Fruit fly (Drosophila melanogaster): ENCODE results near the gene CG15721.

- TF ChIP-seq psq (GFP tag; optimal IDR thresholded peaks at IDR 0.05): peak; percentile 23
- TF ChIP-seq Rel (GFP tag; optimal IDR thresholded peaks at IDR 0.05): no peak
- no peak for TF ChIP-seq Rel (tag; optimal IDR thresholded peaks at IDR 0.05)
- no peak for TF ChIP-seq GATAd (GFP tag; optimal IDR thresholded peaks at IDR 0.05)
- no peak for TF ChIP-seq Dif (GFP tag; optimal IDR thresholded peaks at IDR 0.05; ENCODE audit: partially characterized antibody)
- no peak for TF ChIP-seq Hnf4 (GFP tag; optimal IDR thresholded peaks at IDR 0.05)
- no peak for TF ChIP-seq usp (GFP tag; optimal IDR thresholded peaks at IDR 0.05)
- no peak for TF ChIP-seq Hr83 (GFP tag; optimal IDR thresholded peaks at IDR 0.05; ENCODE audit: poor library complexity, severe bottlenecking)
- TF ChIP-seq h (GFP tag; optimal IDR thresholded peaks at IDR 0.05): peak; percentile 1
- TF ChIP-seq br (GFP tag; optimal IDR thresholded peaks at IDR 0.05): no peak
- TF ChIP-seq dl (GFP tag; optimal IDR thresholded peaks at IDR 0.05; ENCODE audit: insufficient read depth in 1 of 2, partially characterized antibody in 2 of 2): no peak
- TF ChIP-seq foxo (GFP tag; optimal IDR thresholded peaks at IDR 0.05): peak in 1 of 2 experiments; percentile 61
- no peak for TF ChIP-seq jim (GFP tag; optimal IDR thresholded peaks at IDR 0.05)
- peak; percentile 37 for TF ChIP-seq Dfd (GFP tag; optimal IDR thresholded peaks at IDR 0.05)
- TF ChIP-seq Abd-B (GFP tag; optimal IDR thresholded peaks at IDR 0.05): no peak
These were observed 44.9 kb upstream of the CG15721 start for dm6 chrX:12925426-12926256.
